Worm (Caenorhabditis elegans): ENCODE data around the gene R09D1.13.

DNA sequence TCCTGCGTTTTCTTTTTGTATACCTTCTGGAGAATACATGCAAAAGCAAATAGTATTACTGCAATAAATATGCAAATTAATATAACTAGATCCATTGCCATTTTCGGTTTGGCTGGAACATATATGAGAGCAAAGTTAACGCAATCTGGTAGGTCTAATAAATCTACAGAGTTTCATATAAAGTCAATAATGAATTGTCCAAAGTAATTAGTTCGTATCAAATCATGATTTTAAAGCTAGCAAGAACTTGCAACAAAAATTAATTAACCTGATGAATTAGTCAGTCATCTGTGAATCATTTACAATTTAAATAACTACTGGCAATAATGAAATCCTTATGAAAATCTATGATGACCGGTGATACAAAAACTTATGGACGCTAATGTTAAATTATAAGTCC is at the start of gene R09D1.13:
- no peak for TF ChIP-seq ceh-82 (tag; optimal IDR thresholded peaks at IDR 0.05)
- no peak for TF ChIP-seq hmg-11 (tag; optimal IDR thresholded peaks at IDR 0.05)
- no peak for TF ChIP-seq pqm-1 (tag; optimal IDR thresholded peaks at IDR 0.05)
- no peak for TF ChIP-seq nhr-11 (tag; optimal IDR thresholded peaks at IDR 0.05)
- TF ChIP-seq daf-12 (tag; optimal IDR thresholded peaks at IDR 0.05): no peak
- TF ChIP-seq nhr-28 (tag; optimal IDR thresholded peaks at IDR 0.05): no peak
- no peak for TF ChIP-seq nhr-12 (tag; optimal IDR thresholded peaks at IDR 0.05)
- TF ChIP-seq elt-3 (tag; optimal IDR thresholded peaks at IDR 0.05): no peak
- TF ChIP-seq aly-2 (tag; optimal IDR thresholded peaks at IDR 0.05): no peak
- TF ChIP-seq nhr-76 (tag; optimal IDR thresholded peaks at IDR 0.05): no peak
- no peak for TF ChIP-seq nhr-23 (tag; optimal IDR thresholded peaks at IDR 0.05)
- no peak for TF ChIP-seq ceh-9 (tag; optimal IDR thresholded peaks at IDR 0.05)
- no peak for TF ChIP-seq zag-1 (tag; optimal IDR thresholded peaks at IDR 0.05)
- no peak for TF ChIP-seq mdl-1 (tag; optimal IDR thresholded peaks at IDR 0.05)

Measured in whole organism, L3 larva.